Fruit fly (Drosophila melanogaster): Measurements from ENCODE around the gene nac.

nac gene

dm6 chr3R:8349449-8350115 is 45.8 kb upstream of the nac start, which contains the start of gene Atg13 (continued):
- TF ChIP-seq CG6276 (GFP tag; optimal IDR thresholded peaks at IDR 0.05) (peak; percentile 94), Smox (GFP tag; optimal IDR thresholded peaks at IDR 0.05) (no peak), Sox14 (GFP tag; optimal IDR thresholded peaks at IDR 0.05) (peak; percentile 78), CG6792 (GFP tag; optimal IDR thresholded peaks at IDR 0.05) (no peak), Eip78C (GFP tag) (peak; percentile 64), fkh (GFP tag; optimal IDR thresholded peaks at IDR 0.05) (no peak), CG31627 (GFP tag; optimal IDR thresholded peaks at IDR 0.05) (peak; percentile 33), CG10631 (GFP tag; optimal IDR thresholded peaks at IDR 0.05) (no peak), CG9139 (GFP tag; optimal IDR thresholded peaks at IDR 0.05) (peak; percentile 88), CG8119 (GFP tag; IDR thresholded peaks at IDR 0.05) (peak; percentile 89), Hr39 (GFP tag; optimal IDR thresholded peaks at IDR 0.05) (no peak), CG32006 (GFP tag; optimal IDR thresholded peaks at IDR 0.05) (no peak), CG8632 (GFP tag; optimal IDR thresholded peaks at IDR 0.05) (no peak), Eip75B (GFP tag; optimal IDR thresholded peaks at IDR 0.05) (no peak), Sox15 (GFP tag; optimal IDR thresholded peaks at IDR 0.05) (no peak), salr (GFP tag; optimal IDR thresholded peaks at IDR 0.05) (peak; percentile 17 to 41), cyc (GFP tag; optimal IDR thresholded peaks at IDR 0.05) (peak; percentile 17), spab (GFP tag; optimal IDR thresholded peaks at IDR 0.05) (no peak), Eip93F (GFP tag; optimal IDR thresholded peaks at IDR 0.05) (no peak), eg (GFP tag; IDR thresholded peaks at IDR 0.05) (no peak; the same call in 2 of the 3 replicates)

dm6 chr3R:8349106-8349448 is 45.3 kb upstream of the nac start:
- TF ChIP-seq Hr38 (GFP tag; optimal IDR thresholded peaks at IDR 0.05) (no peak), CG8319 (GFP tag; optimal IDR thresholded peaks at IDR 0.05) (peak; percentile 97), CG11762 (GFP tag; optimal IDR thresholded peaks at IDR 0.05; ENCODE audit: insufficient read depth) (no peak)

- TF ChIP-seq net (GFP tag; optimal IDR thresholded peaks at IDR 0.05), result no peak
- TF ChIP-seq CG3032 (tag; optimal IDR thresholded peaks at IDR 0.05), result no peak
- TF ChIP-seq Sox14 (GFP tag; optimal IDR thresholded peaks at IDR 0.05), result no peak
- TF ChIP-seq CG32006 (GFP tag; optimal IDR thresholded peaks at IDR 0.05), result no peak
- TF ChIP-seq vri (GFP tag; optimal IDR thresholded peaks at IDR 0.05), result no peak
- no peak for TF ChIP-seq CG6808 (GFP tag; optimal IDR thresholded peaks at IDR 0.05)
- no peak for TF ChIP-seq Sox102F (GFP tag; optimal IDR thresholded peaks at IDR 0.05)
- no peak for TF ChIP-seq CG3919 (GFP tag; optimal IDR thresholded peaks at IDR 0.05)
- no peak for TF ChIP-seq CG34406 (GFP tag; optimal IDR thresholded peaks at IDR 0.05)
- no peak for TF ChIP-seq achi (GFP tag; optimal IDR thresholded peaks at IDR 0.05)
- no peak for TF ChIP-seq OdsH (GFP tag; optimal IDR thresholded peaks at IDR 0.05)
- no peak for TF ChIP-seq CG16779 (tag; optimal IDR thresholded peaks at IDR 0.05)
- TF ChIP-seq salr (GFP tag; optimal IDR thresholded peaks at IDR 0.05), result no peak
- no peak for TF ChIP-seq Blimp-1 (GFP tag; optimal IDR thresholded peaks at IDR 0.05)
- TF ChIP-seq CG4318 (GFP tag; optimal IDR thresholded peaks at IDR 0.05), result no peak
- no peak for TF ChIP-seq fd59A (GFP tag; optimal IDR thresholded peaks at IDR 0.05)
- no peak for TF ChIP-seq CG6792 (GFP tag; optimal IDR thresholded peaks at IDR 0.05)
- TF ChIP-seq CG6854 (GFP tag; optimal IDR thresholded peaks at IDR 0.05), result no peak
- no peak for TF ChIP-seq CG10631 (GFP tag; optimal IDR thresholded peaks at IDR 0.05)
These were observed 44.0 kb upstream of the nac start for dm6 chr3R:8347835-8348234.

DNA sequence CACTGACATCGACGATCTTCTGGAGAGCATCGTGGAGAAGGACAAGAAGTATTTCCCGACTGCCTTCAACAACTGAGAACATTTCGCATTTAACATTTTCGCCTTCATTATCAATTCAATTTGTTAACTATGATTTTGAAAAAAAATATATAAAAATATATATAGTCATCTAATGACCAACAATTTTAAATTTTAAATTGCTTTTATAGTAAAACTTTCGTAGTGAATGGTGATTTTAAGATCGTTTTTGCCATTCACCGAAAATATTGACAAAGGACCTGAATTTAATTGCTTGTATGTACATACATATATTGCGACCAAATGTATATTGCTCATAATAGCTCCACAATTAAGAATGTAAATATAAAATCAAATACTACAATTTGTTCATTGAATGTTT is 43.5 kb upstream of the nac start, which contains the start of gene CG7352:
Gene CG7352 (plus strand): TSS at position 301 of the 400 bp plus-strand sequence.
- TF ChIP-seq CG15336 (GFP tag; IDR thresholded peaks at IDR 0.05) (no peak), pdm3 (GFP tag; optimal IDR thresholded peaks at IDR 0.05) (no peak), Hr38 (GFP tag; optimal IDR thresholded peaks at IDR 0.05) (no peak), dac (GFP tag; optimal IDR thresholded peaks at IDR 0.05) (no peak)

Measured in whole organism, prepupa.